Worm (Caenorhabditis elegans): ENCODE results near the gene aagr-4.

- TF ChIP-seq nhr-11 (tag; optimal IDR thresholded peaks at IDR 0.05) (no peak), dmd-8 (GFP tag; IDR thresholded peaks at IDR 0.05) (no peak), ZK546.5 (tag; optimal IDR thresholded peaks at IDR 0.05) (no peak), fkh-10 (GFP tag; optimal IDR thresholded peaks at IDR 0.05) (no peak), sdz-12 (GFP tag; optimal IDR thresholded peaks at IDR 0.05) (no peak), nhr-28 (tag; optimal IDR thresholded peaks at IDR 0.05) (no peak), ceh-28 (tag; optimal IDR thresholded peaks at IDR 0.05) (no peak)
Observed at ce11 chrX:439031-439430, 21.4 kb upstream of the aagr-4 start.

Measured in whole organism, L4 larva.